Worm (Caenorhabditis elegans): ENCODE results near the gene R53.8.

Gene R53.8

ce11 chrII:9943246-9943645, 33.3 kb upstream of the R53.8 start:
- TF ChIP-seq ceh-20 (GFP tag; IDR thresholded peaks at IDR 0.05), result no peak
- peak in 1 of 2 experiments; percentile 91 for TF ChIP-seq unc-62 (GFP tag; optimal IDR thresholded peaks at IDR 0.05 in 1 of 2)
- TF ChIP-seq unc-62 (tag; optimal IDR thresholded peaks at IDR 0.05), result no peak
- no peak for TF ChIP-seq T20F7.1 (GFP tag; optimal IDR thresholded peaks at IDR 0.05)
- no peak for TF ChIP-seq jun-1 (tag; optimal IDR thresholded peaks at IDR 0.05)
- no peak for TF ChIP-seq F44E2.7 (GFP tag; IDR thresholded peaks at IDR 0.05)

DNA sequence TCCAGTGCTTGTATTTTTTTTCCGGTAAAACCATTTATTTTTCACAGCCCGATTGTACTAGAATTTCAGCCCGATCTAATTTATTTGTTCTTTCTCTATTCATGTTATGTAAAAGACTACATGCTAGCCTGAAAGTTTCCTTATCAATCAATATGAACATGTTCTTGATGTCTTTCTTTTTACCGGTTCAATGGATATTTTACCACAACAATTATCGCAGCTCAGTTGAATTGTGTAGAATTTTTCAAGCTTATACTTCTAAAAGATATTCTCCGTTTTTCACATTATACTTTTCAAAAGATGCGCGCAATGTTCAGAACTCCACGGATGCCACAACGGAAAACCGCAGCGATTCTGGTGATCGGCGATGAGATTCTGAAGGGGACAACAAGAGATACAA, 32.7 kb upstream of the R53.8 start, which contains the start of gene flad-1:
flad-1 (plus strand) TSS at position 301 of the 400 bp plus-strand sequence.
- TF ChIP-seq ceh-62 (tag; optimal IDR thresholded peaks at IDR 0.05) (no peak), mdl-1 (tag; optimal IDR thresholded peaks at IDR 0.05) (no peak), nhr-10 (tag; optimal IDR thresholded peaks at IDR 0.05) (no peak), nhr-28 (tag; optimal IDR thresholded peaks at IDR 0.05) (no peak), snpc-1.2 (GFP tag; IDR thresholded peaks at IDR 0.05) (no peak), zfp-3 (GFP tag; conservative IDR thresholded peaks at IDR 0.05) (no peak), R02D3.7 (tag; optimal IDR thresholded peaks at IDR 0.05) (no peak), nhr-111 (GFP tag; optimal IDR thresholded peaks at IDR 0.05) (no peak), dmd-8 (GFP tag; IDR thresholded peaks at IDR 0.05) (no peak), zip-2 (tag; optimal IDR thresholded peaks at IDR 0.05) (no peak), spr-1 (tag; optimal IDR thresholded peaks at IDR 0.05) (no peak), gei-8 (GFP tag; optimal IDR thresholded peaks at IDR 0.05) (no peak), daf-19 (GFP tag; conservative IDR thresholded peaks at IDR 0.05) (no peak), mep-1 (tag; optimal IDR thresholded peaks at IDR 0.05) (no peak), F10B5.3 (tag; optimal IDR thresholded peaks at IDR 0.05) (no peak), dmd-9 (GFP tag; IDR thresholded peaks at IDR 0.05) (no peak), dmd-6 (GFP tag; IDR thresholded peaks at IDR 0.05) (no peak), ctbp-1 (GFP tag; IDR thresholded peaks at IDR 0.05) (no peak), unc-130 (GFP tag; optimal IDR thresholded peaks at IDR 0.05) (no peak), skn-1 (tag; optimal IDR thresholded peaks at IDR 0.05) (no peak)

DNA sequence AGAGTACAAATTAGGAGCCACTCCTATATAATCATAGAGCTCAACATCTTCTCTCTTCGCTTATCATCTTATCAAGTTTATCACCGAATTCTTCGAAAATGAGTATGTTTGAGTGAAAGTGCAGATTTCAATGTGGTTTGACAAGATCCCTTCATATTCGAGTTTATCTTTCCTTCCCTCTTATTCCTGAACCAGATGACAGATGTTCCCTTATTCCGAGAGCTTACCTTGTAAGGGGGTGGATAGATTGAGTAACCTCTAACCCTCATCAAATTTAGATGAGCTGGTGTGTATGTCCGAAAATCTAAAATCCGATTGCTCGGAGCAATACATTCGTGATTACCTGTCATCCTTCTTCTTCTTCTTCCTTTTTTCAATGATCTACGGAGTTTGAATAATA, 27.8 kb upstream of the R53.8 start:
- TF ChIP-seq aha-1 (tag) (peak; percentile 9), egl-27 (tag; optimal IDR thresholded peaks at IDR 0.05) (no peak), unc-62 (GFP tag; optimal IDR thresholded peaks at IDR 0.05 in 1 of 2) (peak in 1 of 2 experiments; percentile 93), unc-62 (tag; optimal IDR thresholded peaks at IDR 0.05) (no peak), dpl-1 (GFP tag; optimal IDR thresholded peaks at IDR 0.05) (no peak)

ce11 chrII:9951846-9952245, 24.7 kb upstream of the R53.8 start:
- TF ChIP-seq sdz-12 (GFP tag; optimal IDR thresholded peaks at IDR 0.05) (no peak), set-16 (GFP tag; IDR thresholded peaks at IDR 0.05) (no peak), aha-1 (tag) (peak; percentile 83), nhr-102 (tag; optimal IDR thresholded peaks at IDR 0.05) (no peak), mdl-1 (tag; optimal IDR thresholded peaks at IDR 0.05) (no peak)

DNA sequence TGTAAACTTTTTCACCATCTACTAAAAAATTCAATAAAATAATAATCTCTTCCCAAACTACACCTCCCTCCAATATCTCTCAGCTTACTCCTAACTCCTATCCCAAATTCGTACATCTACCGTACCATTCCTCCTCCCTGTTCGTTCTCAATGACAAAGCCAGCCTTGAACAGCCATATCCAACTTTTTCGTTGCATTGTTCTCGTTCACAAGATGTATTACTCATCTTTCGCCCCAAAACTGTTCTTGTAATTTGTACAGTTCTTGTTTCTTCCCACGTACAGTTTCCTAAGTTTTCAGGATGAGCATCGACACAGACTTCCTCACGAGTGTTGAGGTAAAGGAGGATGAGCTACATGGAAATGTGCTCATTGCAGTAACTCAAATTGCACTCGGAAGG, 21.6 kb upstream of the R53.8 start, which contains the start of gene egl-43:
egl-43 (plus strand) TSS at position 301 of the 400 bp plus-strand sequence.
- TF ChIP-seq nhr-102 (tag; optimal IDR thresholded peaks at IDR 0.05), result no peak
- TF ChIP-seq ZK546.5 (tag; optimal IDR thresholded peaks at IDR 0.05), result no peak
- TF ChIP-seq ceh-62 (tag; optimal IDR thresholded peaks at IDR 0.05), result no peak
- no peak for TF ChIP-seq vab-7 (GFP tag; IDR thresholded peaks at IDR 0.05)

ce11 chrII:9956116-9956515, 20.4 kb upstream of the R53.8 start:
- TF ChIP-seq zag-1 (tag; optimal IDR thresholded peaks at IDR 0.05) (no peak), nhr-11 (tag; optimal IDR thresholded peaks at IDR 0.05) (peak; percentile 3), unc-62 (GFP tag; optimal IDR thresholded peaks at IDR 0.05 in 1 of 2) (peak in 1 of 2 experiments; percentile 53), unc-62 (tag; optimal IDR thresholded peaks at IDR 0.05) (no peak)

Measured in whole organism, L4 larva.